Fruit fly (Drosophila melanogaster) whole organism, embryonic: Measurements from ENCODE around the gene Taf10.

Experiments
- CG10654 ChIP-seq: fragments of 200-800 bp; sonication (Bioruptor generic); optimal IDR thresholded peaks from 2 replicates; lab custom pipeline; 2016; ENCODE audit warnings: missing biosample characterization, missing genetic modification characterization
- CG6854 ChIP-seq: fragments of 200-800 bp; sonication (Bioruptor generic); optimal IDR thresholded peaks from 3 replicates; lab custom pipeline; 2017; ENCODE audit warnings: missing biosample characterization, mild to moderate bottlenecking, missing genetic modification characterization
- CG7556 ChIP-seq: fragments of 200-800 bp; sonication (Bioruptor generic); optimal IDR thresholded peaks from 2 replicates; lab custom pipeline; 2017; ENCODE audit warnings: missing biosample characterization, mild to moderate bottlenecking, missing genetic modification characterization
- MTF-1 ChIP-seq: fragments of 200-800 bp; sonication (Bioruptor generic); optimal IDR thresholded peaks from 2 replicates; lab custom pipeline; 2018; ENCODE audit warnings: missing biosample characterization, mild to moderate bottlenecking, missing genetic modification characterization, borderline replicate concordance
- Mad ChIP-seq: fragments of 200-800 bp; sonication (Bioruptor generic); optimal IDR thresholded peaks from 2 replicates; lab custom pipeline; 2016; ENCODE audit warnings: missing biosample characterization, missing genetic modification characterization
- dimm ChIP-seq: fragments of 200-800 bp; sonication (Bioruptor generic); IDR thresholded peaks from 2 replicates; pipeline ENCODE4 v1.3.6; 2022; ENCODE audit warnings: missing biosample characterization, missing genetic modification characterization
- fd96Cb ChIP-seq: fragments of 200-800 bp; sonication (Bioruptor generic); optimal IDR thresholded peaks from 2 replicates; lab custom pipeline; 2018; ENCODE audit warnings: missing biosample characterization, mild to moderate bottlenecking, missing genetic modification characterization, moderate library complexity
- onecut ChIP-seq: fragments of 200-800 bp; sonication (Bioruptor generic); IDR thresholded peaks from 2 replicates; pipeline ENCODE4 v1.3.6; 2022; ENCODE audit warnings: missing biosample characterization, missing genetic modification characterization

DNA sequence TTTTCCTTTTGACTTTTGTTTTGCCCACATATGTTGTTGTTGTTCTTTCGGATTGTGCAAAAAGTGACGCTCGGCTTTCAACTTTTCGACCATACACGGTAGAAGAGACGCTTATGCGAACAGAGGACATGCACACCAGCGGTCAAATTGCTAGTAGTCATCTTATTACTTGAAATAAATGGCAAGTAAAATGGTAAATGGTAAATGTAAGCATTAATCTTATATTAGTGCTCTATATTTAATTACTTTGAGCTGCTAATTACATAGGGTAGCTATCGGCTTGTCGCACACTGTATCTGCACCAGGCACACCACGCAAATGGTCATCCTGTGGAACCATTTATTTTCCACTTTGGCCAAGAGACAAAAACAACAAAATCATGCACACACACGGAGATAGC, 46.4 kb upstream of the Taf10 start:
- TF ChIP-seq CG6854 (GFP tag; lab: Kevin White, UChicago) (no peak), fd96Cb (tag; lab: Kevin White, UChicago) (peak; percentile 17), onecut (GFP tag; lab: Robert Waterston, UW) (no peak), MTF-1 (no peak), CG10654 (no peak), dimm (no peak), CG7556 (GFP tag; lab: Kevin White, UChicago) (no peak), Mad (GFP tag; lab: Kevin White, UChicago) (no peak)
